Worm (Caenorhabditis elegans) whole organism, late embryonic: ENCODE measurements around the gene C45B2.3.

Source experiments
- F13H6.1 ChIP-seq: sonication (generic microtip); optimal IDR thresholded peaks from 2 replicates; lab custom pipeline; 2016; ENCODE audit warnings: missing genetic modification characterization, missing compliant biosample characterization
- K02D7.2 ChIP-seq: sonication (generic microtip); optimal IDR thresholded peaks from 2 replicates; lab custom pipeline; 2017; ENCODE audit warnings: mild to moderate bottlenecking, missing genetic modification characterization, missing compliant biosample characterization
- Y22D7AL.16 ChIP-seq: sonication (generic microtip); optimal IDR thresholded peaks from 2 replicates; lab custom pipeline; 2016; ENCODE audit warnings: missing genetic modification characterization, missing compliant biosample characterization
- ahr-1 ChIP-seq: sonication (generic microtip); optimal IDR thresholded peaks from 2 replicates; lab custom pipeline; 2016; ENCODE audit warnings: missing genetic modification characterization, missing compliant biosample characterization
- ceh-19 ChIP-seq: fragments of 200-800 bp; sonication (Bioruptor generic); optimal IDR thresholded peaks from 2 replicates; lab custom pipeline; 2018; ENCODE audit warnings: mild to moderate bottlenecking, missing genetic modification characterization, missing compliant biosample characterization
- ets-4 ChIP-seq: sonication (generic microtip); optimal IDR thresholded peaks from 2 replicates; lab custom pipeline; 2016; ENCODE audit warnings: missing genetic modification characterization, missing compliant biosample characterization
- gmeb-2 ChIP-seq: sonication (generic microtip); optimal IDR thresholded peaks from 2 replicates; lab custom pipeline; 2016; ENCODE audit warnings: missing genetic modification characterization, inconsistent platforms, missing compliant biosample characterization
- hlh-13 ChIP-seq: fragments of 200-800 bp; sonication (Bioruptor generic); optimal IDR thresholded peaks from 2 replicates; lab custom pipeline; 2018; ENCODE audit warnings: mild to moderate bottlenecking, missing genetic modification characterization, missing compliant biosample characterization
- hlh-8 ChIP-seq: sonication (generic microtip); optimal IDR thresholded peaks from 2 replicates; lab custom pipeline; 2016; ENCODE audit warnings: missing genotype, missing genetic modification characterization, missing compliant biosample characterization
- nhr-11 ChIP-seq: fragments of 150-350 bp; optimal IDR thresholded peaks from 2 replicates; lab custom pipeline; 2014; ENCODE audit warnings: missing biosample characterization, missing genetic modification characterization
- odd-2 ChIP-seq: sonication (generic microtip); optimal IDR thresholded peaks from 2 replicates; lab custom pipeline; 2017; ENCODE audit warnings: antibody characterized with exemption, mild to moderate bottlenecking, missing genetic modification characterization, missing compliant biosample characterization
- pha-4 ChIP-seq: fragments of 150-350 bp; optimal IDR thresholded peaks from 2 replicates; lab custom pipeline; 2018; ENCODE audit warnings: missing biosample characterization, missing genetic modification reagents, missing genetic modification characterization
- sdc-2 ChIP-seq: sonication (generic microtip); optimal IDR thresholded peaks from 2 replicates; lab custom pipeline; 2016; ENCODE audit warnings: missing genotype, missing genetic modification characterization, missing compliant biosample characterization

ce11 chrX:6098420-6098819 lies 15.7 kb downstream of the C45B2.3 start:
- TF ChIP-seq nhr-11 (tag; lab: Kevin White, UChicago) (no peak), ets-4 (no peak), odd-2 (tag; lab: Kevin White, UChicago) (no peak), pha-4 (tag; lab: Kevin White, UChicago) (no peak), Y22D7AL.16 (tag; lab: Kevin White, UChicago) (no peak), hlh-13 (GFP tag; lab: Kevin White, UChicago) (no peak), ahr-1 (tag; lab: Kevin White, UChicago) (no peak), ceh-19 (no peak), gmeb-2 (tag; lab: Kevin White, UChicago) (no peak), sdc-2 (no peak), hlh-8 (tag; lab: Kevin White, UChicago) (no peak), K02D7.2 (tag; lab: Kevin White, UChicago) (no peak), F13H6.1 (no peak)
